Fruit fly (Drosophila melanogaster): ENCODE results near the gene CG5902.

DNA sequence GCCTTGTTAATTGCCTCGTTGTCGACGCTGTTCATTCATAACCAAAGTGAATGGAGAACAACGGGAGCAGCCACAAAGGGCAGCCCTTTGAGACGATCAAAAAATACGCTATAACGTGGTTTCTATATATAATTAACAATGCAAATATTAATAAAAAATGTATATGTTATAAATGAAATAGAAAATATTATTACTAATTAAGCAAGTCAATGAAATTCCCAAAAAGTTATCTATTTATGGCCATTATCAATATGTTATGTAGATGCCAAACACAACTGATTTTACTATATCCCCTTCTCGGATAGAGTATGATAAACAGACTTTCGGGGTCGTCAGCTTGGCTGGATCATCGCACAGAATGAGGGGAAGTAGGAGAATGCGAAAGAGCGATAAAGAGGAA, 17.0 kb upstream of the CG5902 start:
- TF ChIP-seq h (optimal IDR thresholded peaks at IDR 0.05) (no peak), psq (optimal IDR thresholded peaks at IDR 0.05) (no peak), Myc (optimal IDR thresholded peaks at IDR 0.05) (no peak), ttk (optimal IDR thresholded peaks at IDR 0.05) (no peak), insv (optimal IDR thresholded peaks at IDR 0.05) (no peak)
